1 worm cellular context compared by ENCODE assay signal in the genomic region with DNA sequence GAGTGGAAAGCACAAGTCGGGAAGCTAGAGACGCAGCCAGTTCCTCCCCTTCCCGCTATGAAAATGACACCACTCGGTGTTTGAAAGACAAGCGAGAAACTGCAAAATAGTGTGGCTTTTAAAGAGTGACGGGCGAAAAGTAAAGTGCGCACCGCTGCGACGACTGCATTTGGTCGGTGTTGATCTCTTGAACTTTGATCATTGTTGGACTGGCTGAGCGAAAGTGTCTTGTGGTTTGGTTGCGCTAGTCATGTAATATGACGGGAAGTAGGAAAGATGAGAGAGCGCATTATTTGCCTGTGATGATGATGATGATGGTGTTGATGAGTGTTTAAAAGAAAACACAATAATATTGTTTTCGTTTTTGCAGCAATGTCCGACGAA.
A peak's percentile ranks its signal among the peaks of the same experiment; 100 is the strongest.
TF ChIP-seq lines count a peak whose summit lies in the region.

No protein-coding gene starts in this region.

TF ChIP-seq in whole organism, L1 larva, 84 proteins besides CTCF, POLR2A, EP300 and RAD21 (continued from another document):
- TF ChIP-seq Y116A8C.19 (tag; optimal IDR thresholded peaks at IDR 0.05; lab: Kevin White, UChicago; ENCODE audit: borderline replicate concordance): no peak
- TF ChIP-seq jun-1 (tag; optimal IDR thresholded peaks at IDR 0.05; lab: Kevin White, UChicago): peak; percentile 93
- TF ChIP-seq unc-86 (tag; optimal IDR thresholded peaks at IDR 0.05; lab: Kevin White, UChicago): peak; percentile 77
- no peak for TF ChIP-seq lin-15B (tag; optimal IDR thresholded peaks at IDR 0.05; lab: Kevin White, UChicago)
- TF ChIP-seq dsc-1 (tag; optimal IDR thresholded peaks at IDR 0.05; lab: Kevin White, UChicago): no peak
- no peak for TF ChIP-seq C34B4.2 (tag; optimal IDR thresholded peaks at IDR 0.05; lab: Kevin White, UChicago)
- TF ChIP-seq skn-1 (tag; optimal IDR thresholded peaks at IDR 0.05; lab: Kevin White, UChicago): peak; percentile 35
- peak; percentile 40 to 74 for TF ChIP-seq lin-35 (GFP tag; optimal IDR thresholded peaks at IDR 0.05; lab: Kevin White, UChicago)
- peak; percentile 84 for TF ChIP-seq irx-1 (tag; optimal IDR thresholded peaks at IDR 0.05; lab: Kevin White, UChicago)
- no peak for TF ChIP-seq efl-3 (GFP tag; optimal IDR thresholded peaks at IDR 0.05; lab: Kevin White, UChicago)
- TF ChIP-seq rnt-1 (tag; optimal IDR thresholded peaks at IDR 0.05; lab: Kevin White, UChicago): peak; percentile 35
- TF ChIP-seq zip-4 (GFP tag; optimal IDR thresholded peaks at IDR 0.05; lab: Kevin White, UChicago): peak; percentile 41
- no peak for TF ChIP-seq unc-98 (GFP tag; IDR thresholded peaks at IDR 0.05; lab: Robert Waterston, UW)
- peak; percentile 86 for TF ChIP-seq nhr-19 (GFP tag; conservative IDR thresholded peaks at IDR 0.05; lab: Robert Waterston, UW)
- peak; percentile 96 to 99 for TF ChIP-seq egl-27 (tag; optimal IDR thresholded peaks at IDR 0.05; lab: Kevin White, UChicago)
- TF ChIP-seq ama-1 (optimal IDR thresholded peaks at IDR 0.05; lab: Kevin White, UChicago): peak; percentile 40
- no peak for TF ChIP-seq hpl-2 (GFP tag; optimal IDR thresholded peaks at IDR 0.05; lab: Kevin White, UChicago)
- peak; percentile 65 for TF ChIP-seq mab-9 (GFP tag; IDR thresholded peaks at IDR 0.05; lab: Robert Waterston, UW)
- TF ChIP-seq unc-62 (GFP tag; optimal IDR thresholded peaks at IDR 0.05; lab: Kevin White, UChicago): no peak
- no peak for TF ChIP-seq tlp-1 (tag; optimal IDR thresholded peaks at IDR 0.05; lab: Kevin White, UChicago)
- peak; percentile 58 for TF ChIP-seq nhr-11 (tag; optimal IDR thresholded peaks at IDR 0.05; lab: Kevin White, UChicago)
- no peak for TF ChIP-seq lin-39 (tag; optimal IDR thresholded peaks at IDR 0.05; lab: Kevin White, UChicago)
- TF ChIP-seq isw-1 (GFP tag; IDR thresholded peaks at IDR 0.05; lab: Robert Waterston, UW): peak; percentile 65
- TF ChIP-seq unc-30 (tag; optimal IDR thresholded peaks at IDR 0.05; lab: Kevin White, UChicago): no peak
- no peak for TF ChIP-seq sptf-1 (tag; optimal IDR thresholded peaks at IDR 0.05; lab: Kevin White, UChicago)
- TF ChIP-seq elt-2 (tag; optimal IDR thresholded peaks at IDR 0.05; lab: Kevin White, UChicago): peak; percentile 83
